Worm (Caenorhabditis elegans) whole organism, late embryonic: ENCODE results near the gene oops-1.

Source experiments
- F13H6.1 ChIP-seq: sonication (generic microtip); optimal IDR thresholded peaks from 2 replicates; lab custom pipeline; 2016; ENCODE audit warnings: missing genetic modification characterization, missing compliant biosample characterization
- hlh-8 ChIP-seq: sonication (generic microtip); optimal IDR thresholded peaks from 2 replicates; lab custom pipeline; 2016; ENCODE audit warnings: missing genotype, missing genetic modification characterization, missing compliant biosample characterization
- sox-2 ChIP-seq: fragments of 200-800 bp; sonication (Bioruptor generic); IDR thresholded peaks from 2 replicates; pipeline ENCODE4 v1.3.6; 2022; ENCODE audit warnings: missing genetic modification reagents, missing genetic modification characterization, missing compliant biosample characterization

DNA sequence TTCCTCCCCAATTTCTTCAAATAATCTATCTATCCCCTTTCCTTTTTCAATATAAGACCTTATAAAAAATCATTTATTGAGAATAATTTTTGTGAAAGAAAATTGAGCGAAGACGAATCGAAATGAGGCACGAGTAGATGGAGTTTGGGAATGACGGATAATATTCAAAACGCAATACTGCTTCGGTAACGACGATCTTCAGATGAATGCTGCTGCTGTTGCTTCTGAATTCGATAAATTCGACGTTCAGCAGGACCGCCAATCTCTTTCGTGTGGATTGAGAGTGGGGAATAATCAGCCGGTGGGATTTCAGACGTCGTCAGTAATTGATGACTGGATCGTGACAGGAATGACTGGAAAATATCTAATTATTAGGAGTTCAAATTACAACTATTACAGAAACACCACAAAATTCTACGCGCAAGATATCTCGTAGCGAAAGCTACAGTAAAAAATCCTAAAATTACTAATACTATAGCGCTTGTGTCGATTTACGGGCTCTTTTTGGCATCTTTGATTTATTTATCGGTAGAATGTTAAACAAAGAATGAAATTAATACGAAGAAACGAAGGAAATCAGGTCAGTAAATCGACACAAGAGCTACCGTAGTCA, 36.9 kb upstream of the oops-1 start:
- TF ChIP-seq sox-2 (GFP tag; lab: Robert Waterston, UW) (no peak), hlh-8 (tag; lab: Kevin White, UChicago) (no peak), F13H6.1 (no peak)
